Worm (Caenorhabditis elegans): Measurements from ENCODE around the gene ZC21.10.

DNA sequence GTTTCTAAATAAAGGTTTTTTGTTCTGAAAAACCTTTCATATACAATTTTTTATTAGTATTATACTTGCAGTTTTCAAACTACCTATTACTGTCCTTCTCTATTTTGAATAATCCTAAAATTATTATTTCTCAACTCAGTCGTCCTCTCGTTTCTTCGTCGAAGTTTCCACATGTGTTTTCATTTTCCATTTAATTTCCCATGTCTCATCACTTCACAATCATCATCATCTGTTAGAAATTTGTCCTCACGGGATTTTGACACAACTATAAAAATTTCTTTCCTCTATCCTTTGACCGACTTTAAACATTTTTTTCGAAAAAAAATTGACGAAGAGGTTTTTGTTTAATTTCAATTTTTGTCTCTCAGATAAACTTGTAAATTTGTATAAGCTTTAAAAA lies 5.6 kb downstream of the ZC21.10 start:
- TF ChIP-seq ama-1 (optimal IDR thresholded peaks at IDR 0.05) (no peak), ama-1 (GFP tag; optimal IDR thresholded peaks at IDR 0.05) (no peak), F10E7.11 (tag; optimal IDR thresholded peaks at IDR 0.05) (no peak), ceh-100 (GFP tag; IDR thresholded peaks at IDR 0.05) (no peak), snpc-4 (GFP tag; optimal IDR thresholded peaks at IDR 0.05) (no peak), snpc-4 (tag; optimal IDR thresholded peaks at IDR 0.05) (no peak), nhr-80 (tag; optimal IDR thresholded peaks at IDR 0.05) (no peak), attf-3 (GFP tag; conservative IDR thresholded peaks at IDR 0.05) (no peak), T07F8.4 (tag; optimal IDR thresholded peaks at IDR 0.05) (no peak), unc-130 (GFP tag; optimal IDR thresholded peaks at IDR 0.05) (no peak), Y53G8AR.9 (GFP tag; conservative IDR thresholded peaks at IDR 0.05) (no peak), unc-62 (GFP tag; optimal IDR thresholded peaks at IDR 0.05) (no peak), hlh-26 (GFP tag; conservative IDR thresholded peaks at IDR 0.05) (no peak)

All from whole organism, young adult.